Fruit fly (Drosophila melanogaster) whole organism, prepupa: ENCODE measurements around the gene SP555.

ENCODE experiments used
- CG1621 ChIP-seq: fragments of 200-800 bp; sonication (Bioruptor generic); optimal IDR thresholded peaks from 3 replicates; lab custom pipeline; 2018; ENCODE audit warnings: missing biosample characterization, mild to moderate bottlenecking, missing genetic modification characterization
- Eip75B ChIP-seq: fragments of 200-800 bp; sonication (Bioruptor generic); optimal IDR thresholded peaks from 3 replicates; lab custom pipeline; 2016; ENCODE audit warnings: missing biosample characterization, missing genetic modification characterization
- Eip78C ChIP-seq: fragments of 200-800 bp; sonication (Bioruptor generic); peaks from one replicate; lab custom pipeline; 2016; ENCODE audit warnings: missing biosample characterization, missing genetic modification characterization
- OdsH ChIP-seq: fragments of 200-800 bp; sonication (Bioruptor generic); optimal IDR thresholded peaks from 3 replicates; lab custom pipeline; 2016; ENCODE audit warnings: missing biosample characterization, missing genetic modification characterization
- Sox102F ChIP-seq: fragments of 200-800 bp; sonication (Bioruptor generic); optimal IDR thresholded peaks from 2 replicates; lab custom pipeline; 2016; ENCODE audit warnings: missing biosample characterization, mild to moderate bottlenecking, missing genetic modification characterization
- acj6 ChIP-seq: fragments of 200-800 bp; sonication (Bioruptor generic); optimal IDR thresholded peaks from 3 replicates; lab custom pipeline; 2016; ENCODE audit warnings: missing biosample characterization, missing genetic modification characterization
- fd59A ChIP-seq: fragments of 200-800 bp; sonication (Bioruptor generic); optimal IDR thresholded peaks from 2 replicates; lab custom pipeline; 2017; ENCODE audit warnings: missing biosample characterization, mild to moderate bottlenecking, missing genetic modification characterization, missing genetic modification reagents

DNA sequence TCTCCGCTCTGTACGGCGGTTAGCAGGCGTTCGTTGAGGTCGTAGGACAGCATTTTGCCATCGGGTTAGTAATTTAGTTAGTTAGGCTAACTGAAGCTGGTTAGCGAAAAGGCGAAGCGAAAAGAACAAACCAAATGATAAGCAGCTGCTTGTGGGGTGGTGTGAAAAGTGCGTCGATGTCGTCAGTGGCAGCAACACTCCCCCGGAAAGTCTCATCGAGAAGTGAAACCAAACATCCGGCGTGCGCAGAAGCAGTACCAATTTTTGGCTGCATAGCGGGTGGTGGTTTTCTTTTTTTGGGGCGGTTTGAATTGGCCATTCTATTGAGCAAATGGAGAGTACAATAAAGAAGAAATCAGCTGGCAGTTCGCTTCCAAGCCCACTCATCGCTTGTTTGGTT, 13.3 kb downstream of the SP555 start, which contains the start of gene CG9121:
- no peak for TF ChIP-seq CG1621 (tag; lab: Kevin White, UChicago)
- TF ChIP-seq Eip78C (GFP tag; lab: Kevin White, UChicago): peak; percentile 8
- TF ChIP-seq OdsH (GFP tag; lab: Kevin White, UChicago): no peak
- TF ChIP-seq Eip75B (GFP tag; lab: Kevin White, UChicago): no peak
- TF ChIP-seq Sox102F: no peak
- no peak for TF ChIP-seq acj6
- no peak for TF ChIP-seq fd59A (GFP tag; lab: Kevin White, UChicago)
